Fruit fly (Drosophila melanogaster) whole organism, embryonic: ENCODE measurements around the gene upSET.

Experiments used
- CG10959 ChIP-seq: fragments of 200-800 bp; sonication (Bioruptor generic); IDR thresholded peaks from 2 replicates; pipeline ENCODE4 v1.3.6; 2022; ENCODE audit warnings: missing biosample characterization, missing genetic modification characterization
- CG11247 ChIP-seq: fragments of 200-800 bp; sonication (Bioruptor generic); IDR thresholded peaks from 2 replicates; pipeline ENCODE4 v1.3.6; 2022; ENCODE audit warnings: missing biosample characterization, missing genetic modification characterization
- CG12659 ChIP-seq: fragments of 200-800 bp; sonication (Bioruptor generic); optimal IDR thresholded peaks from 3 replicates; lab custom pipeline; 2017; ENCODE audit warnings: mild to moderate bottlenecking, missing biosample characterization, missing genetic modification reagents, missing genetic modification characterization
- CG15269 ChIP-seq: fragments of 200-800 bp; sonication (Bioruptor generic); optimal IDR thresholded peaks from 2 replicates; lab custom pipeline; 2018; ENCODE audit warnings: missing biosample characterization, mild to moderate bottlenecking, missing genetic modification characterization, moderate library complexity
- CG34376 ChIP-seq: fragments of 200-800 bp; sonication (Bioruptor generic); optimal IDR thresholded peaks from 2 replicates; lab custom pipeline; 2018; ENCODE audit warnings: missing biosample characterization, mild to moderate bottlenecking, missing genetic modification characterization
- CG6813 ChIP-seq: fragments of 200-800 bp; sonication (Bioruptor generic); optimal IDR thresholded peaks from 2 replicates; lab custom pipeline; 2017; ENCODE audit warnings: missing biosample characterization, missing genetic modification characterization, mild to moderate bottlenecking, moderate library complexity, missing genetic modification reagents
- Dip2 ChIP-seq: fragments of 200-800 bp; sonication (Bioruptor generic); IDR thresholded peaks from 2 replicates; pipeline ENCODE4 v1.3.6; 2022; ENCODE audit warnings: missing biosample characterization, missing genetic modification characterization
- Dll ChIP-seq: fragments of 200-800 bp; sonication (Bioruptor generic); IDR thresholded peaks from 4 replicates; pipeline ENCODE4 v1.3.6; 2022; ENCODE audit warnings: missing biosample characterization, missing genetic modification characterization; ENCODE audit not compliant: partially characterized antibody
- Fer1 ChIP-seq: fragments of 200-800 bp; sonication (Bioruptor generic); optimal IDR thresholded peaks from 2 replicates; lab custom pipeline; 2017; ENCODE audit warnings: missing biosample characterization, mild to moderate bottlenecking, missing genetic modification characterization
- MBD-R2 ChIP-seq: fragments of 200-800 bp; sonication (Bioruptor generic); IDR thresholded peaks from 2 replicates; pipeline ENCODE4 v1.3.6; 2022; ENCODE audit warnings: missing biosample characterization, missing genetic modification characterization
- ftz-f1 ChIP-seq: fragments of 200-800 bp; sonication (Bioruptor generic); optimal IDR thresholded peaks from 2 replicates; lab custom pipeline; 2016; ENCODE audit warnings: missing biosample characterization, missing genetic modification characterization
- h ChIP-seq: fragments of >200 bp; optimal IDR thresholded peaks from 2 replicates; lab custom pipeline; 2017
- nau ChIP-seq: fragments of 200-800 bp; sonication (Bioruptor generic); optimal IDR thresholded peaks from 3 replicates; lab custom pipeline; 2017; ENCODE audit warnings: missing biosample characterization, mild to moderate bottlenecking, missing genetic modification characterization, missing genetic modification reagents
- vnd ChIP-seq: fragments of 200-800 bp; sonication (Bioruptor generic); IDR thresholded peaks from 3 replicates; pipeline ENCODE4 v1.3.6; 2022; ENCODE audit warnings: missing biosample characterization, missing genetic modification characterization; ENCODE audit not compliant: partially characterized antibody

DNA sequence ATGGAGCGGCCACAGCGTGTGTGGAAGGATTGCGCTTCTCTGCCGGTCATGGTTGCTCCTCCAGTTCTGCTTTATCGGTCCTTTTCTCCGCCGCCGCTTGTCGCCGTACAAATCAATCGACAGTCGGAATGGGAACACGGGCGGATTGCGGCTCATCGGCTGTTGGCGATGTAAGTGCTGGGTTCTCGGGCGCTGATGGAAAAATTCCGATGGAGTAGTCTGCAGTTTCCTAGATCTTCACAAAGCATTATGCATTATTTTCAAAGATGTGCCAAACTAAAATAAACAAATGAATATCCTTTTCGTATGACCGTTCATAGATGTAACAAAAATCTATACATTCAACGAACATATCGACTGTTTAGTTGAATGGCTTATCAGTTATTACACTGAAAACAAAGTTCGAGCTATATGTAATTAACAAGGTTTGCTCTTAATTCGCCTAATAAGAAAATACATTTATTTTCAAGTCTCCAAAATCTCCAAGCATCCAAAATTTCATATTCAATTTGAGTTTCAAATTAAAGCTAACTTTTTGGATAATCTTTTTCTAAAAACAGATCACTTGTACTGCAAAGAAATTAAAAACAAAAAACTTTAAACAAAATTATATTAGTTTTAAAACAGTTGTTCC is 47.8 kb downstream of the upSET start, which contains the start of gene Neurl4:
- no peak for TF ChIP-seq Fer1 (GFP tag; lab: Kevin White, UChicago)
- 0 out of 4 replicates have a peak, but pooled peaks have one; percentile 15 for TF ChIP-seq Dll (GFP tag; lab: Robert Waterston, UW)
- TF ChIP-seq h (lab: Kevin White, UChicago), result no peak
- no peak for TF ChIP-seq vnd
- no peak for TF ChIP-seq Dip2 (GFP tag; lab: Robert Waterston, UW)
- peak; percentile 34; the same call in 1 of the 2 replicates for TF ChIP-seq CG11247 (GFP tag; lab: Robert Waterston, UW)
- TF ChIP-seq ftz-f1, result no peak
- no peak for TF ChIP-seq nau (GFP tag; lab: Kevin White, UChicago)
- peak; percentile 80 for TF ChIP-seq CG12659 (GFP tag; lab: Kevin White, UChicago)
- peak; percentile 69 for TF ChIP-seq MBD-R2
- TF ChIP-seq CG34376 (GFP tag; lab: Kevin White, UChicago), result no peak
- peak; percentile 47 for TF ChIP-seq CG6813 (GFP tag; lab: Kevin White, UChicago)
- peak; percentile 14; the same call in 1 of the 2 replicates for TF ChIP-seq CG10959 (GFP tag; lab: Robert Waterston, UW)
- no peak for TF ChIP-seq CG15269 (tag; lab: Kevin White, UChicago)
